Worm (Caenorhabditis elegans) whole organism, late embryonic: Measurements from ENCODE around the gene ZC412.5.

Source experiments
- T23F11.4 ChIP-seq: fragments of 200-800 bp; sonication (Bioruptor generic); optimal IDR thresholded peaks from 2 replicates; lab custom pipeline; 2018; ENCODE audit warnings: mild to moderate bottlenecking, missing genetic modification characterization, missing compliant biosample characterization
- ama-1 ChIP-seq: fragments of 150-350 bp; optimal IDR thresholded peaks from 2 replicates; lab custom pipeline; 2014
- elt-2 ChIP-seq: sonication (generic microtip); optimal IDR thresholded peaks from 2 replicates; lab custom pipeline; 2016; ENCODE audit warnings: missing genetic modification reagents, missing genetic modification characterization, missing compliant biosample characterization
- nfya-1 ChIP-seq: sonication (generic microtip); optimal IDR thresholded peaks from 2 replicates; lab custom pipeline; 2017; ENCODE audit warnings: missing genetic modification characterization, mild to moderate bottlenecking, missing compliant biosample characterization, antibody characterized with exemption, moderate library complexity
- sdc-2 ChIP-seq: sonication (generic microtip); optimal IDR thresholded peaks from 2 replicates; lab custom pipeline; 2016; ENCODE audit warnings: missing genotype, missing genetic modification characterization, missing compliant biosample characterization
- tbx-2 ChIP-seq: sonication (generic microtip); optimal IDR thresholded peaks from 2 replicates; lab custom pipeline; 2016; ENCODE audit warnings: missing genetic modification characterization, missing compliant biosample characterization

- TF ChIP-seq nfya-1 (no peak), T23F11.4 (GFP tag; lab: Kevin White, UChicago) (no peak), tbx-2 (no peak), ama-1 (lab: Kevin White, UChicago) (no peak), sdc-2 (tag; lab: Kevin White, UChicago) (no peak), elt-2 (tag; lab: Kevin White, UChicago) (no peak)
Measured at ce11 chrV:14847291-14847915, 27.9 kb downstream of the ZC412.5 start, which contains the start of gene ret-1.
